Worm (Caenorhabditis elegans): ENCODE results near the gene sms-2.

- TF ChIP-seq ama-1 (optimal IDR thresholded peaks at IDR 0.05) (no peak), flt-1 (GFP tag; IDR thresholded peaks at IDR 0.05) (no peak), aly-1 (tag; optimal IDR thresholded peaks at IDR 0.05) (no peak), hnd-1 (tag; optimal IDR thresholded peaks at IDR 0.05) (no peak), B0310.2 (tag; optimal IDR thresholded peaks at IDR 0.05) (no peak), ceh-13 (GFP tag; optimal IDR thresholded peaks at IDR 0.05) (no peak)
Observed at ce11 chrX:910337-910736, 38.3 kb downstream of the sms-2 start.

Data from whole organism, early embryonic.